Fruit fly (Drosophila melanogaster) ovary, adult (tissue): ENCODE data around the gene Sox100B.

Experiments used
- CG17801 ChIP-seq: fragments of 200-800 bp; optimal IDR thresholded peaks from 2 replicates; lab custom pipeline; 2019; ENCODE audit warnings: missing biosample characterization, mild to moderate bottlenecking, missing genetic modification characterization, moderate library complexity; ENCODE audit not compliant: partially characterized antibody

Sox100B gene

dm6 chr3R:31066356-31066755 lies 1.3 kb downstream of the Sox100B start:
- no peak for TF ChIP-seq CG17801

- no peak for TF ChIP-seq CG17801
Measured at dm6 chr3R:31070732-31071131, 5.7 kb downstream of the Sox100B start.

dm6 chr3R:31086394-31086793 lies 21.3 kb downstream of the Sox100B start:
- no peak for TF ChIP-seq CG17801

dm6 chr3R:31089985-31090384 lies 24.9 kb downstream of the Sox100B start:
- no peak for TF ChIP-seq CG17801

dm6 chr3R:31097221-31097620 lies 32.2 kb downstream of the Sox100B start, which contains the start of gene CG11317:
CG11317 (minus strand) TSS chr3R:31097321.
- TF ChIP-seq CG17801: no peak

dm6 chr3R:31101069-31101468 lies 36.0 kb downstream of the Sox100B start, which contains the start of gene CG15553:
CG15553 (minus strand) TSS chr3R:31101169.
- TF ChIP-seq CG17801: no peak

- no peak for TF ChIP-seq CG17801
Measured at dm6 chr3R:31109126-31109525, 44.1 kb downstream of the Sox100B start, which contains the start of gene Mayo. Mayo (minus strand) TSS chr3R:31109191.

dm6 chr3R:31119854-31120423 lies 54.9 kb downstream of the Sox100B start:
- TF ChIP-seq CG17801: no peak

- no peak for TF ChIP-seq CG17801
Measured at dm6 chr3R:31123315-31123714, 58.3 kb downstream of the Sox100B start, which contains the start of gene Prosalpha3T. Prosalpha3T (minus strand) TSS chr3R:31123415.

- no peak for TF ChIP-seq CG17801
Measured at dm6 chr3R:31125746-31126199, 60.7 kb downstream of the Sox100B start, which contains the start of gene CG15554. CG15554 (plus strand) TSS chr3R:31126149.

- no peak for TF ChIP-seq CG17801
Measured at dm6 chr3R:31127357-31127775, 62.3 kb downstream of the Sox100B start.

- no peak for TF ChIP-seq CG17801
Measured at dm6 chr3R:31130566-31130965, 65.5 kb downstream of the Sox100B start, which contains the start of gene Ktch. Ktch (minus strand) TSS chr3R:31130666.
